Fruit fly (Drosophila melanogaster) whole organism, prepupa: ENCODE results near the gene CG2310.

Experiments used
- CG11294 ChIP-seq: fragments of 200-800 bp; sonication (Bioruptor generic); IDR thresholded peaks from 2 replicates; pipeline ENCODE4 v1.3.6; 2022; ENCODE audit warnings: missing biosample characterization, missing genetic modification characterization
- CG11902 ChIP-seq: fragments of 200-800 bp; sonication (Bioruptor generic); optimal IDR thresholded peaks from 3 replicates; lab custom pipeline; 2016; ENCODE audit warnings: missing biosample characterization, missing genetic modification characterization
- CG1621 ChIP-seq: fragments of 200-800 bp; sonication (Bioruptor generic); optimal IDR thresholded peaks from 3 replicates; lab custom pipeline; 2018; ENCODE audit warnings: missing biosample characterization, mild to moderate bottlenecking, missing genetic modification characterization
- CG16779 ChIP-seq: fragments of 200-800 bp; sonication (Bioruptor generic); optimal IDR thresholded peaks from 3 replicates; lab custom pipeline; 2017; ENCODE audit warnings: missing biosample characterization, mild to moderate bottlenecking, missing genetic modification characterization
- CG3032 ChIP-seq: fragments of 200-800 bp; optimal IDR thresholded peaks from 2 replicates; lab custom pipeline; 2019; ENCODE audit warnings: missing biosample characterization, mild to moderate bottlenecking, missing genetic modification characterization, moderate library complexity
- CG32006 ChIP-seq: fragments of 200-800 bp; sonication (Bioruptor generic); optimal IDR thresholded peaks from 3 replicates; lab custom pipeline; 2017; ENCODE audit warnings: missing biosample characterization, mild to moderate bottlenecking, missing genetic modification characterization
- CG34406 ChIP-seq: fragments of 200-800 bp; sonication (Bioruptor generic); optimal IDR thresholded peaks from 3 replicates; lab custom pipeline; 2016; ENCODE audit warnings: missing biosample characterization, missing genetic modification characterization
- CG3919 ChIP-seq: fragments of 200-800 bp; sonication (Bioruptor generic); optimal IDR thresholded peaks from 3 replicates; lab custom pipeline; 2016; ENCODE audit warnings: missing biosample characterization, missing genetic modification characterization
- CG4318 ChIP-seq: fragments of 200-800 bp; sonication (Bioruptor generic); optimal IDR thresholded peaks from 3 replicates; lab custom pipeline; 2017; ENCODE audit warnings: missing biosample characterization, mild to moderate bottlenecking, missing genetic modification characterization
- CG6276 ChIP-seq: fragments of 200-800 bp; sonication (Bioruptor generic); optimal IDR thresholded peaks from 2 replicates; lab custom pipeline; 2017; ENCODE audit warnings: missing biosample characterization, mild to moderate bottlenecking, missing genetic modification characterization
- CG6792 ChIP-seq: fragments of 200-800 bp; sonication (Bioruptor generic); optimal IDR thresholded peaks from 3 replicates; lab custom pipeline; 2016; ENCODE audit warnings: missing biosample characterization, missing genetic modification characterization
- CG6808 ChIP-seq: fragments of 200-800 bp; sonication (Bioruptor generic); optimal IDR thresholded peaks from 3 replicates; lab custom pipeline; 2017; ENCODE audit warnings: missing biosample characterization, missing genetic modification characterization, mild to moderate bottlenecking, moderate library complexity, missing genetic modification reagents
- CG8119 ChIP-seq: fragments of 200-800 bp; sonication (Bioruptor generic); IDR thresholded peaks from 3 replicates; pipeline ENCODE4 v1.3.6; 2022; ENCODE audit warnings: missing biosample characterization, missing genetic modification characterization
- CG8632 ChIP-seq: fragments of 200-800 bp; sonication (Bioruptor generic); optimal IDR thresholded peaks from 3 replicates; lab custom pipeline; 2016; ENCODE audit warnings: missing biosample characterization, missing genetic modification characterization
- Eip75B ChIP-seq: fragments of 200-800 bp; sonication (Bioruptor generic); optimal IDR thresholded peaks from 3 replicates; lab custom pipeline; 2016; ENCODE audit warnings: missing biosample characterization, missing genetic modification characterization
- Eip78C ChIP-seq: fragments of 200-800 bp; sonication (Bioruptor generic); peaks from one replicate; lab custom pipeline; 2016; ENCODE audit warnings: missing biosample characterization, missing genetic modification characterization
- Eip93F ChIP-seq: fragments of 200-800 bp; sonication (Bioruptor generic); optimal IDR thresholded peaks from 2 replicates; lab custom pipeline; 2016; ENCODE audit warnings: missing biosample characterization, mild to moderate bottlenecking, missing genetic modification characterization
- Ets21C ChIP-seq: fragments of 200-800 bp; sonication (Bioruptor generic); optimal IDR thresholded peaks from 3 replicates; lab custom pipeline; 2016; ENCODE audit warnings: missing biosample characterization, missing genetic modification characterization
- Gug ChIP-seq: fragments of 200-800 bp; sonication (Bioruptor generic); IDR thresholded peaks from 2 replicates; pipeline ENCODE4 v1.3.6; 2022; ENCODE audit warnings: missing biosample characterization, missing genetic modification characterization
- Hr39 ChIP-seq: fragments of 200-800 bp; sonication (Bioruptor generic); optimal IDR thresholded peaks from 2 replicates; lab custom pipeline; 2016; ENCODE audit warnings: missing biosample characterization, missing genetic modification characterization
- Lpt ChIP-seq: fragments of 200-800 bp; sonication (Bioruptor generic); optimal IDR thresholded peaks from 3 replicates; lab custom pipeline; 2016; ENCODE audit warnings: missing biosample characterization, missing genetic modification characterization
- OdsH ChIP-seq: fragments of 200-800 bp; sonication (Bioruptor generic); optimal IDR thresholded peaks from 3 replicates; lab custom pipeline; 2016; ENCODE audit warnings: missing biosample characterization, missing genetic modification characterization
- Sox102F ChIP-seq: fragments of 200-800 bp; sonication (Bioruptor generic); optimal IDR thresholded peaks from 2 replicates; lab custom pipeline; 2016; ENCODE audit warnings: missing biosample characterization, mild to moderate bottlenecking, missing genetic modification characterization
- Sox14 ChIP-seq: fragments of 200-800 bp; sonication (Bioruptor generic); optimal IDR thresholded peaks from 3 replicates; lab custom pipeline; 2016; ENCODE audit warnings: missing biosample characterization, missing genetic modification characterization
- Sox15 ChIP-seq: fragments of 200-800 bp; sonication (Bioruptor generic); optimal IDR thresholded peaks from 3 replicates; lab custom pipeline; 2016; ENCODE audit warnings: missing biosample characterization, missing genetic modification characterization
- achi ChIP-seq: fragments of 200-800 bp; sonication (Bioruptor generic); optimal IDR thresholded peaks from 3 replicates; lab custom pipeline; 2016; ENCODE audit warnings: missing biosample characterization, missing genetic modification characterization
- acj6 ChIP-seq: fragments of 200-800 bp; sonication (Bioruptor generic); optimal IDR thresholded peaks from 3 replicates; lab custom pipeline; 2016; ENCODE audit warnings: missing biosample characterization, missing genetic modification characterization
- cyc ChIP-seq: fragments of 200-800 bp; sonication (Bioruptor generic); optimal IDR thresholded peaks from 3 replicates; lab custom pipeline; 2016; ENCODE audit warnings: missing biosample characterization, missing genetic modification characterization
- dac ChIP-seq: fragments of 200-800 bp; sonication (Bioruptor generic); optimal IDR thresholded peaks from 2 replicates; lab custom pipeline; 2017; ENCODE audit warnings: missing biosample characterization, mild to moderate bottlenecking, missing genetic modification characterization
- eg ChIP-seq: fragments of 200-800 bp; sonication (Bioruptor generic); IDR thresholded peaks from 3 replicates; pipeline ENCODE4 v1.3.6; 2022; ENCODE audit warnings: missing biosample characterization, missing genetic modification characterization
- fd85E ChIP-seq: fragments of 200-800 bp; sonication (Bioruptor generic); optimal IDR thresholded peaks from 3 replicates; lab custom pipeline; 2016; ENCODE audit warnings: missing biosample characterization, missing genetic modification characterization
- lz ChIP-seq: fragments of 200-800 bp; sonication (Bioruptor generic); optimal IDR thresholded peaks from 3 replicates; lab custom pipeline; 2016; ENCODE audit warnings: missing biosample characterization, missing genetic modification characterization
- pdm3 ChIP-seq: fragments of 200-800 bp; sonication (Bioruptor generic); optimal IDR thresholded peaks from 3 replicates; lab custom pipeline; 2016; ENCODE audit warnings: missing biosample characterization, missing genetic modification characterization
- salr ChIP-seq, 2 experiments: fragments of 200-800 bp; sonication (Bioruptor generic); optimal IDR thresholded peaks; 3 replicates each; lab custom pipeline; 2016 to 2018; ENCODE audit warnings: missing biosample characterization in 2 of 2, missing genetic modification characterization in 2 of 2, mild to moderate bottlenecking in 1 of 2
- spab ChIP-seq: fragments of 200-800 bp; sonication (Bioruptor generic); optimal IDR thresholded peaks from 2 replicates; lab custom pipeline; 2017; ENCODE audit warnings: missing biosample characterization, mild to moderate bottlenecking, missing genetic modification characterization, missing genetic modification reagents
- svp ChIP-seq: fragments of 200-800 bp; sonication (Bioruptor generic); peaks from one replicate; lab custom pipeline; 2016; ENCODE audit warnings: missing biosample characterization, missing genetic modification characterization
- topi ChIP-seq: fragments of 200-800 bp; sonication (Bioruptor generic); optimal IDR thresholded peaks from 3 replicates; lab custom pipeline; 2016; ENCODE audit warnings: missing biosample characterization, missing genetic modification characterization

The CG2310 gene

dm6 chr3R:29478952-29479538 is 14.3 kb downstream of the CG2310 start (continued):
- TF ChIP-seq acj6 (GFP tag; lab: Kevin White, UChicago) (peak; percentile 14), CG6808 (GFP tag; lab: Kevin White, UChicago) (no peak), achi (GFP tag; lab: Kevin White, UChicago) (peak; percentile 47), Eip75B (GFP tag; lab: Kevin White, UChicago) (peak; percentile 32), CG16779 (tag; lab: Kevin White, UChicago) (peak; percentile 18), salr (GFP tag; optimal IDR thresholded peaks at IDR 0.05; lab: Kevin White, UChicago) (no peak), svp (GFP tag; lab: Kevin White, UChicago) (peak; percentile 99), Sox102F (GFP tag; lab: Kevin White, UChicago) (peak; percentile 66), eg (GFP tag; lab: Robert Waterston, UW) (peak; percentile 54), Gug (GFP tag; lab: Robert Waterston, UW) (peak; percentile 20; the same call in 1 of the 2 replicates), dac (GFP tag; lab: Kevin White, UChicago) (no peak), spab (GFP tag; lab: Kevin White, UChicago) (peak; percentile 2), CG8632 (GFP tag; lab: Kevin White, UChicago) (peak; percentile 70), CG1621 (peak; percentile 8), lz (GFP tag; lab: Kevin White, UChicago) (peak; percentile 74), Ets21C (peak; percentile 36), CG11902 (GFP tag; lab: Kevin White, UChicago) (peak; percentile 29), CG3919 (GFP tag; lab: Kevin White, UChicago) (no peak), Sox15 (GFP tag; lab: Kevin White, UChicago) (peak; percentile 44), CG32006 (GFP tag; lab: Kevin White, UChicago) (peak; percentile 26), CG3032 (tag; lab: Kevin White, UChicago) (peak; percentile 42), CG6792 (GFP tag; lab: Kevin White, UChicago) (peak; percentile 39)
- TF ChIP-seq, all 60 proteins: peak for 47

- TF ChIP-seq CG34406 (GFP tag; lab: Kevin White, UChicago) (no peak), lz (GFP tag; lab: Kevin White, UChicago) (no peak), CG11294 (GFP tag; lab: Robert Waterston, UW) (no peak), Lpt (GFP tag; lab: Kevin White, UChicago) (no peak), CG32006 (GFP tag; lab: Kevin White, UChicago) (peak; percentile 16), spab (GFP tag; lab: Kevin White, UChicago) (no peak), Eip78C (GFP tag; lab: Kevin White, UChicago) (peak; percentile 63), OdsH (GFP tag; lab: Kevin White, UChicago) (peak; percentile 6), CG6276 (GFP tag; lab: Kevin White, UChicago) (no peak), CG4318 (GFP tag; lab: Kevin White, UChicago) (no peak), topi (GFP tag; lab: Kevin White, UChicago) (no peak), Hr39 (GFP tag; lab: Kevin White, UChicago) (peak; percentile 11), eg (GFP tag; lab: Robert Waterston, UW) (no peak), cyc (GFP tag; lab: Kevin White, UChicago) (no peak), Sox14 (peak; percentile 11), CG11902 (GFP tag; lab: Kevin White, UChicago) (no peak), acj6 (GFP tag; lab: Kevin White, UChicago) (no peak), fd85E (GFP tag; lab: Kevin White, UChicago) (no peak), achi (GFP tag; lab: Kevin White, UChicago) (no peak), Eip93F (GFP tag; lab: Kevin White, UChicago) (no peak), CG8119 (GFP tag; lab: Robert Waterston, UW) (no peak), salr (GFP tag; optimal IDR thresholded peaks at IDR 0.05; lab: Kevin White, UChicago) (no peak), CG6808 (GFP tag; lab: Kevin White, UChicago) (no peak), CG16779 (tag; lab: Kevin White, UChicago) (no peak), pdm3 (GFP tag; lab: Kevin White, UChicago) (peak; percentile 12), CG6792 (GFP tag; lab: Kevin White, UChicago) (no peak)
These were observed 23.2 kb downstream of the CG2310 start for dm6 chr3R:29470122-29470521.
